Worm (Caenorhabditis elegans): ENCODE measurements around the gene uvs-1.

The uvs-1 gene

DNA sequence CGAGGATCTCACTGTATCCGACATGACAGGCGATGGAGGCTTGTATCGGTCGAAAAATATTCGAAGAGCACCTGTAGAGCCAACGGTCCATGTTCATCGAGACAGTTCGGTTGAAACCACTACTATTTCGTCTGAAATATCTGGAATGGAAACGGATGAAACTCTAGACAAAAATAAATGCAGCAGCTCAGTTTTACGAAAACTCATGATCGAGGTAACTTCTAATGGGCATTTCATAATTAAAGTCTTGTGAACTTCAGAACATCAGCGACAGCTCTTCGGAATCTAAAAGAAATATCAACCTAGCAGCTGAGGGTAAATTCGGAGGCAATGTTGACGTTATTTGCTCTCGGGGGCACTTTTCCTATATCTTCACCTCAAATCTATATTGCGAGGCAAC is 28.8 kb downstream of the uvs-1 start:
- TF ChIP-seq hlh-1 (tag; optimal IDR thresholded peaks at IDR 0.05) (no peak), elt-1 (tag; optimal IDR thresholded peaks at IDR 0.05; ENCODE audit: borderline replicate concordance, insufficient read depth) (no peak)

DNA sequence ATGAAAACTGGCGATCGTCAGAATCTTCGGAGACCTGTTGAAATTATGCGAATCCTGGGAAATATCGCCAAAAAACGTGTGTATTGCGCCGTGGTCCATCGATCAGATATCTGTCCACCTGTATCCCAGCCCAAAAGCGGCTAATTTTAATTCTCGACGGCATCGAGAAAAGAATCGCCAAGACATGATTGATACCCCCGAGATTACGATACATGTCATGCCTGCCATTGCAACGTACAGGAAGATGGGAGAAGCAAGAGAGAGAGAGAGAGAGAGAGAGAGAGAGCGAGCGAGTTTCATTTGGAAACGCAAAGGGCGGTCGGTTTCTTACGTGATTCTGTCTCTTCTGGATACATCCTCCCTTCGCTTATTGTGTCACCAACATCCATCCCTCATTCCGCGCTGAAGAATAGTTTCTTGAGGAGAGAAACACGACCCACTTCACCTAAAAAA is 29.8 kb downstream of the uvs-1 start, which contains the start of gene grl-10:
TSS of gene grl-10 (plus strand) at position 403 of the 453 bp plus-strand sequence.
- TF ChIP-seq mab-5 (tag; optimal IDR thresholded peaks at IDR 0.05) (no peak), mls-2 (tag; optimal IDR thresholded peaks at IDR 0.05) (no peak), hlh-1 (tag; optimal IDR thresholded peaks at IDR 0.05) (no peak), flh-1 (GFP tag; optimal IDR thresholded peaks at IDR 0.05) (no peak), blmp-1 (tag; optimal IDR thresholded peaks at IDR 0.05) (no peak), ceh-39 (tag; optimal IDR thresholded peaks at IDR 0.05) (no peak), ham-2 (GFP tag; optimal IDR thresholded peaks at IDR 0.05) (peak; percentile 28), mep-1 (tag; optimal IDR thresholded peaks at IDR 0.05) (no peak), elt-1 (tag; optimal IDR thresholded peaks at IDR 0.05; ENCODE audit: borderline replicate concordance, insufficient read depth) (peak; percentile 70), cnd-1 (tag; optimal IDR thresholded peaks at IDR 0.05) (no peak), unc-39 (tag; optimal IDR thresholded peaks at IDR 0.05) (no peak)

DNA sequence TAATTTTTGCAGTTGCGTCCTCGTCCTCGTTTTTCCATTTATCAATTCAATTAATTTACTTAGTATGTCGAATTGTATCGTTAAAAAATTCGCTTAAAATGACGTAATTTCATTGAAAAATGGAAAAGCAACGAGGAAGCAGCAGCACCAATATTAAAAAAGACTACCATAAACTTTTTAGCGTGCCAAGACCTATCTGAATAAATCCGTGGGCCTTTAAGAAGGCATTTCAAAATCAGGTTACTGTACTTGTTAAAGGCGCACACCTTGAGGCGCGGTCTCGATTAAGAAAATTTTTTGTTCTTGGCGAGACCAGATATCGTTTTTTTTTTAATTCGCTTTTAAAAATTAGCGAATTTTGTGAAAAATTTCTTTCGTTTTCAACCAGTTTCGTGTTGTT is 30.4 kb downstream of the uvs-1 start:
- no peak for TF ChIP-seq hlh-1 (tag; optimal IDR thresholded peaks at IDR 0.05)
- TF ChIP-seq bed-3 (GFP tag; optimal IDR thresholded peaks at IDR 0.05) = no peak
- TF ChIP-seq unc-39 (tag; optimal IDR thresholded peaks at IDR 0.05) = no peak
- TF ChIP-seq ceh-39 (tag; optimal IDR thresholded peaks at IDR 0.05) = no peak
- no peak for TF ChIP-seq mls-2 (tag; optimal IDR thresholded peaks at IDR 0.05)
- no peak for TF ChIP-seq elt-1 (tag; optimal IDR thresholded peaks at IDR 0.05; ENCODE audit: borderline replicate concordance, insufficient read depth)
- no peak for TF ChIP-seq lsy-2 (tag; optimal IDR thresholded peaks at IDR 0.05)

DNA sequence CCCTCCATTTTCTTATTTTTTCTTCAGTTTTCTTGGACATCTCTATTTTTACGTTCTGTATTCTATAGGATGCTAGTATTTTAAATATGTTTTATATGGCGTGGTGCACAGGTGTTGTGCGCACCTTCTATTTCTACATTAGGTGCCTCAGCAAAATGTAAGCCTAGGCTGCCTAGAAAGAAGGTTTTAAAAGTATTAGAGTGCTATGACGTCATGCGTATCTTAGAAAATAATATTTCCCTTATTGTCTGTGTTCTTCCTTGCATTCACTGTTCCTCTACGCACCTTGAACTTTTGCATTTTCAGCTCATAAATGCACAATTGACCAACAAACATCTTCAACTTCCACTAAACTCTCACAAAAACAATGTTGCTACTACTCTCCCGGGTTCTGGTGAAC is 33.0 kb downstream of the uvs-1 start, which contains the start of gene frpr-3:
TSS of gene frpr-3 (plus strand) at position 301 of the 400 bp plus-strand sequence.
- no peak for TF ChIP-seq mab-5 (tag; optimal IDR thresholded peaks at IDR 0.05)
- TF ChIP-seq elt-3 (tag; optimal IDR thresholded peaks at IDR 0.05) = no peak

DNA sequence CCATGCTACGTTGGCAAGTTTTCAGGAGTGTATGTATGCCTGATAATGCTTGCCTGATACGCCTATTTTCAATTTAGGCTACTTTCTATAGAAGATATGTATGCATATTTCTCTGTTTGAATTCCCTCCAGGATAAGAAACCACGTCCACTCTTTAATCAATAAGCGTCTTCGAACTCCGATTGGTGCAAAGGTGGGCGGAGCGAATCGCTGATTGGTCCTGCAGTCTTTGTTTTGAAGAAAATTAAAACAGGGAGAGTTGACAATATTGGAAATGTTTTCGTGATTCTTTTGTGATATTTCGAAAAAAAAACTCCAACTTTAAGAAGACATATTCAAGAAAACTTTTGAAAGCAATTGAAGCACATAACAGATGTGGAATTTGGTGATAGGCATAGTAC is 42.1 kb downstream of the uvs-1 start:
- TF ChIP-seq bed-3 (GFP tag; optimal IDR thresholded peaks at IDR 0.05) (no peak), unc-62 (GFP tag; optimal IDR thresholded peaks at IDR 0.05) (no peak), ceh-43 (GFP tag; optimal IDR thresholded peaks at IDR 0.05) (no peak), nhr-76 (tag; optimal IDR thresholded peaks at IDR 0.05) (no peak), flh-1 (GFP tag; optimal IDR thresholded peaks at IDR 0.05) (no peak), nhr-28 (tag; optimal IDR thresholded peaks at IDR 0.05) (no peak), unc-39 (tag; optimal IDR thresholded peaks at IDR 0.05) (no peak), elt-3 (tag; optimal IDR thresholded peaks at IDR 0.05) (no peak), nhr-237 (tag; optimal IDR thresholded peaks at IDR 0.05) (no peak), ceh-39 (tag; optimal IDR thresholded peaks at IDR 0.05) (no peak), drap-1 (GFP tag; optimal IDR thresholded peaks at IDR 0.05) (no peak), zip-8 (tag; optimal IDR thresholded peaks at IDR 0.05) (no peak), ham-2 (GFP tag; optimal IDR thresholded peaks at IDR 0.05) (no peak), snpc-4 (tag; optimal IDR thresholded peaks at IDR 0.05) (no peak), pha-4 (tag; optimal IDR thresholded peaks at IDR 0.05) (no peak), M03D4.4 (tag; optimal IDR thresholded peaks at IDR 0.05) (no peak), lin-32 (GFP tag; optimal IDR thresholded peaks at IDR 0.05) (no peak), mls-2 (tag; optimal IDR thresholded peaks at IDR 0.05) (no peak), nhr-12 (tag; optimal IDR thresholded peaks at IDR 0.05) (no peak)

DNA sequence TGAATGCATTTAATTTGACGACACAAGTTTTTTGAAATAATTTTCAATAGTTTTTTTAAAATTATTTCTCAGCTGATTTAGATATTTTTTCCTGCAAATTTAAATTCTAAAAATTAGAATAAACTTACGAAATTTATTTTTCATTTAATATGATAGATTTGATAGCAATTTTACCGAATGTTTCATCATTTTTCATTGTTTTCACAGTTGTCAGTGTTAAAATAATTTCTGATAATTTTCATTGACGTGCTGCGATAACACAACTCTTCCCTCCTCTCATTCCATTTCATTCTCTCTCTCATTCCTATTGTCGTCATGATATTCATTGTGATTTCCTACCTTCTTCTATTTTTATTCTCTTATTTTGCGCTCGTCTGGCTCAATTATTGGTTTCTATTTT is 43.8 kb downstream of the uvs-1 start, which contains the start of gene hint-3:
TSS of gene hint-3 (plus strand) at position 301 of the 400 bp plus-strand sequence.
- TF ChIP-seq nhr-28 (tag; optimal IDR thresholded peaks at IDR 0.05) = no peak
- no peak for TF ChIP-seq tbx-8 (GFP tag; optimal IDR thresholded peaks at IDR 0.05)
- no peak for TF ChIP-seq ceh-39 (tag; optimal IDR thresholded peaks at IDR 0.05)

DNA sequence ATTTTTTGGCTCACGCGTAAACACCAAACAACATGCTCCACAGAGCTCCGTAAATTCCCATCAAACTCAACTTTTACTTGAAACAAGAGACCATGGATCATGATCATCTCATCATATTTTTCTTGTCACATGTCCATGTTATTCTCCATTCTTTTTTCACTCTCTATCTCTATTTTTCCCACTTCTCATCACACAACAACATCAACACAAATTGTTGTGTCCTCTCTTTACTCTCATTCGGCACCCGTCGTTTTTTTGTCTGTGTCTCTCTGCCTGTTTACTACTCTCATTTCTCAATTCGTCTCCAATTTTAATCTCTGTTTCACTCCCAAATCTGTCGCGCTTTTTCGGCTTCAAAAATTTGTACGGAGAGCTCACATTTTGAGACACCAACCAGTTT is 44.7 kb downstream of the uvs-1 start:
- TF ChIP-seq blmp-1 (tag; optimal IDR thresholded peaks at IDR 0.05) (no peak), unc-120 (tag; optimal IDR thresholded peaks at IDR 0.05; ENCODE audit: poor library complexity, severe bottlenecking) (peak; percentile 27), pha-4 (tag; optimal IDR thresholded peaks at IDR 0.05) (no peak), ceh-39 (tag; optimal IDR thresholded peaks at IDR 0.05) (no peak), elt-1 (tag; optimal IDR thresholded peaks at IDR 0.05; ENCODE audit: borderline replicate concordance, insufficient read depth) (no peak), nhr-237 (tag; optimal IDR thresholded peaks at IDR 0.05) (no peak), bed-3 (GFP tag; optimal IDR thresholded peaks at IDR 0.05) (no peak), lsy-2 (tag; optimal IDR thresholded peaks at IDR 0.05) (no peak), unc-62 (GFP tag; optimal IDR thresholded peaks at IDR 0.05) (peak; percentile 70), ces-1 (GFP tag; optimal IDR thresholded peaks at IDR 0.05) (peak; percentile 66), ceh-83 (GFP tag; optimal IDR thresholded peaks at IDR 0.05) (no peak), unc-39 (tag; optimal IDR thresholded peaks at IDR 0.05) (no peak)
